Fruit fly (Drosophila melanogaster) whole organism, embryonic: ENCODE measurements around the gene CG17145.

Source experiments
- B-H2 ChIP-seq: fragments of 200-800 bp; sonication (Bioruptor generic); optimal IDR thresholded peaks from 2 replicates; lab custom pipeline; 2018; ENCODE audit warnings: missing biosample characterization, mild to moderate bottlenecking, missing genetic modification characterization
- CG11695 ChIP-seq: fragments of 200-800 bp; sonication (Bioruptor generic); IDR thresholded peaks from 3 replicates; pipeline ENCODE4 v1.3.6; 2022; ENCODE audit warnings: missing biosample characterization, missing genetic modification characterization
- CG12155 ChIP-seq: fragments of 200-800 bp; sonication (Bioruptor generic); optimal IDR thresholded peaks from 3 replicates; lab custom pipeline; 2016; ENCODE audit warnings: missing biosample characterization, missing genetic modification characterization
- CG12769 ChIP-seq: fragments of 200-800 bp; sonication (Bioruptor generic); optimal IDR thresholded peaks from 2 replicates; lab custom pipeline; 2019; ENCODE audit warnings: missing biosample characterization, mild to moderate bottlenecking, missing genetic modification characterization, moderate library complexity
- CG13123 ChIP-seq: fragments of 200-800 bp; sonication (Bioruptor generic); optimal IDR thresholded peaks from 2 replicates; lab custom pipeline; 2016; ENCODE audit warnings: missing biosample characterization, missing genetic modification characterization
- CG14441 ChIP-seq: fragments of 200-800 bp; sonication (Bioruptor generic); IDR thresholded peaks from 2 replicates; pipeline ENCODE4 v1.3.6; 2022; ENCODE audit warnings: missing biosample characterization, missing genetic modification characterization
- CG14667 ChIP-seq: fragments of 200-800 bp; sonication (Bioruptor generic); IDR thresholded peaks from 2 replicates; pipeline ENCODE4 v1.3.6; 2022; ENCODE audit warnings: missing biosample characterization, missing genetic modification characterization
- CG14710 ChIP-seq: fragments of 200-800 bp; sonication (Bioruptor generic); optimal IDR thresholded peaks from 3 replicates; lab custom pipeline; 2019; ENCODE audit warnings: missing biosample characterization, mild to moderate bottlenecking, missing genetic modification characterization, moderate library complexity
- CG15011 ChIP-seq: fragments of 200-800 bp; sonication (Bioruptor generic); optimal IDR thresholded peaks from 3 replicates; lab custom pipeline; 2018; ENCODE audit warnings: missing biosample characterization, mild to moderate bottlenecking, missing genetic modification characterization
- CG15696 ChIP-seq: fragments of 200-800 bp; sonication (Bioruptor generic); optimal IDR thresholded peaks from 2 replicates; lab custom pipeline; 2019; ENCODE audit warnings: missing biosample characterization, mild to moderate bottlenecking, missing genetic modification characterization, moderate library complexity
- CG17328 ChIP-seq: fragments of 200-800 bp; sonication (Bioruptor generic); IDR thresholded peaks from 2 replicates; pipeline ENCODE4 v1.3.6; 2022; ENCODE audit warnings: missing biosample characterization, missing genetic modification characterization
- CG17361 ChIP-seq: fragments of 200-800 bp; sonication (Bioruptor generic); IDR thresholded peaks from 3 replicates; pipeline ENCODE4 v1.3.6; 2022; ENCODE audit warnings: missing biosample characterization, missing genetic modification characterization
- CG3281 ChIP-seq: fragments of 200-800 bp; sonication (Bioruptor generic); optimal IDR thresholded peaks from 3 replicates; lab custom pipeline; 2017; ENCODE audit warnings: missing biosample characterization, mild to moderate bottlenecking, missing genetic modification characterization
- CG3407 ChIP-seq: fragments of 200-800 bp; sonication (Bioruptor generic); optimal IDR thresholded peaks from 2 replicates; lab custom pipeline; 2018; ENCODE audit warnings: missing biosample characterization, mild to moderate bottlenecking, missing genetic modification characterization
- CG7928 ChIP-seq: fragments of 200-800 bp; sonication (Bioruptor generic); optimal IDR thresholded peaks from 2 replicates; lab custom pipeline; 2017; ENCODE audit warnings: missing biosample characterization, mild to moderate bottlenecking, missing genetic modification characterization
- CG7987 ChIP-seq: fragments of 200-800 bp; sonication (Bioruptor generic); optimal IDR thresholded peaks from 2 replicates; lab custom pipeline; 2018; ENCODE audit warnings: missing biosample characterization, mild to moderate bottlenecking, missing genetic modification characterization, moderate library complexity
- CG8388 ChIP-seq: fragments of 200-800 bp; sonication (Bioruptor generic); optimal IDR thresholded peaks from 2 replicates; lab custom pipeline; 2019; ENCODE audit warnings: missing biosample characterization, mild to moderate bottlenecking, missing genetic modification characterization, moderate library complexity
- CG8924 ChIP-seq: fragments of 200-800 bp; optimal IDR thresholded peaks from 3 replicates; lab custom pipeline; 2019; ENCODE audit warnings: missing biosample characterization, mild to moderate bottlenecking, missing genetic modification characterization, moderate library complexity
- CG9437 ChIP-seq: fragments of 200-800 bp; sonication (Bioruptor generic); optimal IDR thresholded peaks from 2 replicates; lab custom pipeline; 2018; ENCODE audit warnings: missing biosample characterization, mild to moderate bottlenecking, missing genetic modification characterization
- CG9932 ChIP-seq: fragments of 200-800 bp; sonication (Bioruptor generic); IDR thresholded peaks from 2 replicates; pipeline ENCODE4 v1.3.6; 2022; ENCODE audit warnings: missing biosample characterization, missing genetic modification characterization
- Chrac-16 ChIP-seq: fragments of 200-800 bp; sonication (Bioruptor generic); optimal IDR thresholded peaks from 3 replicates; lab custom pipeline; 2016; ENCODE audit warnings: missing biosample characterization, missing genetic modification characterization
- Dll ChIP-seq: fragments of 200-800 bp; sonication (Bioruptor generic); IDR thresholded peaks from 4 replicates; pipeline ENCODE4 v1.3.6; 2022; ENCODE audit warnings: missing biosample characterization, missing genetic modification characterization; ENCODE audit not compliant: partially characterized antibody
- Drgx ChIP-seq: fragments of 200-800 bp; sonication (Bioruptor generic); IDR thresholded peaks from 2 replicates; pipeline ENCODE4 v1.3.6; 2022; ENCODE audit warnings: missing biosample characterization, missing genetic modification characterization
- Fer1 ChIP-seq: fragments of 200-800 bp; sonication (Bioruptor generic); optimal IDR thresholded peaks from 2 replicates; lab custom pipeline; 2017; ENCODE audit warnings: missing biosample characterization, mild to moderate bottlenecking, missing genetic modification characterization
- HLH4C ChIP-seq: fragments of 200-800 bp; sonication (Bioruptor generic); IDR thresholded peaks from 3 replicates; pipeline ENCODE4 v1.3.6; 2022; ENCODE audit warnings: missing biosample characterization, missing genetic modification characterization; ENCODE audit not compliant: partially characterized antibody
- HLHmδ ChIP-seq: fragments of 200-800 bp; sonication (Bioruptor generic); optimal IDR thresholded peaks from 2 replicates; lab custom pipeline; 2018; ENCODE audit warnings: missing biosample characterization, mild to moderate bottlenecking, missing genetic modification characterization, moderate library complexity
- Hsf ChIP-seq: fragments of 200-800 bp; sonication (Bioruptor generic); optimal IDR thresholded peaks from 3 replicates; lab custom pipeline; 2016; ENCODE audit warnings: missing biosample characterization, missing genetic modification characterization
- Neu2 ChIP-seq: fragments of 200-800 bp; sonication (Bioruptor generic); optimal IDR thresholded peaks from 3 replicates; lab custom pipeline; 2016; ENCODE audit warnings: missing biosample characterization, missing genetic modification characterization, borderline replicate concordance
- NfI ChIP-seq: fragments of 200-800 bp; sonication (Bioruptor generic); optimal IDR thresholded peaks from 3 replicates; lab custom pipeline; 2018; ENCODE audit warnings: missing biosample characterization, mild to moderate bottlenecking, missing genetic modification characterization, moderate library complexity
- PHDP ChIP-seq: fragments of 200-800 bp; sonication (Bioruptor generic); optimal IDR thresholded peaks from 3 replicates; lab custom pipeline; 2018; ENCODE audit warnings: missing biosample characterization, mild to moderate bottlenecking, missing genetic modification characterization, moderate library complexity
- Rfx ChIP-seq: fragments of 200-800 bp; sonication (Bioruptor generic); IDR thresholded peaks from 2 replicates; pipeline ENCODE4 v1.3.6; 2022; ENCODE audit warnings: missing biosample characterization, missing genetic modification characterization
- Rx ChIP-seq: fragments of 200-800 bp; sonication (Bioruptor generic); IDR thresholded peaks from 2 replicates; pipeline ENCODE4 v1.3.6; 2022; ENCODE audit warnings: missing biosample characterization, missing genetic modification characterization
- btn ChIP-seq: fragments of 200-800 bp; sonication (Bioruptor generic); optimal IDR thresholded peaks from 2 replicates; lab custom pipeline; 2016; ENCODE audit warnings: missing biosample characterization, missing genetic modification characterization
- dysf ChIP-seq: fragments of 200-800 bp; sonication (Bioruptor generic); IDR thresholded peaks from 3 replicates; pipeline ENCODE4 v1.3.6; 2022; ENCODE audit warnings: missing biosample characterization, missing genetic modification characterization
- exex ChIP-seq: fragments of 200-800 bp; sonication (Bioruptor generic); optimal IDR thresholded peaks from 4 replicates; lab custom pipeline; 2018; ENCODE audit warnings: missing biosample characterization, mild to moderate bottlenecking, missing genetic modification characterization, moderate library complexity
- fd64A ChIP-seq: fragments of 200-800 bp; sonication (Bioruptor generic); optimal IDR thresholded peaks from 3 replicates; lab custom pipeline; 2018; ENCODE audit warnings: missing biosample characterization, mild to moderate bottlenecking, missing genetic modification characterization
- gfzf ChIP-seq: fragments of 200-800 bp; sonication (Bioruptor generic); optimal IDR thresholded peaks from 2 replicates; lab custom pipeline; 2016; ENCODE audit warnings: missing biosample characterization, mild to moderate bottlenecking, missing genetic modification characterization, moderate library complexity
- grau ChIP-seq: fragments of 200-800 bp; optimal IDR thresholded peaks from 3 replicates; lab custom pipeline; 2019; ENCODE audit warnings: missing biosample characterization, mild to moderate bottlenecking, missing genetic modification characterization, moderate library complexity
- gsb ChIP-seq: fragments of 200-800 bp; sonication (Bioruptor generic); IDR thresholded peaks from 2 replicates; pipeline ENCODE4 v1.3.6; 2022; ENCODE audit warnings: missing biosample characterization, missing genetic modification characterization
- lov ChIP-seq, 2 experiments: fragments of 200-800 bp in 1 of 2; fragments of >200 bp in 1 of 2; sonication (Bioruptor generic) in 1 of 2; IDR thresholded peaks in 1 of 2; optimal IDR thresholded peaks in 1 of 2; 2 replicates in 1 of 2; 3 replicates in 1 of 2; pipeline versions ENCODE4 v1.3.6 to Lab custom; 2017 to 2022; ENCODE audit warnings: missing biosample characterization in 1 of 2, missing genetic modification characterization in 1 of 2
- pan ChIP-seq, 4 experiments: fragments of >200 bp in 3 of 4; fragments of 200-800 bp in 1 of 4; sonication (Bioruptor generic) in 1 of 4; optimal IDR thresholded peaks in 3 of 4; IDR thresholded peaks in 1 of 4; 2 replicates each; pipeline versions ENCODE4 v1.3.6 to Lab custom; 2017 to 2022; ENCODE audit warnings: missing biosample characterization in 2 of 4, missing genetic modification characterization in 2 of 4, mixed read lengths in 1 of 4
- sisA ChIP-seq: fragments of 200-800 bp; sonication (Bioruptor generic); IDR thresholded peaks from 2 replicates; pipeline ENCODE4 v1.3.6; 2022; ENCODE audit warnings: missing biosample characterization, missing genetic modification characterization
- sob ChIP-seq: fragments of 200-800 bp; sonication (Bioruptor generic); IDR thresholded peaks from 2 replicates; pipeline ENCODE4 v1.3.6; 2022; ENCODE audit warnings: missing biosample characterization, missing genetic modification characterization
- stc ChIP-seq: fragments of 200-800 bp; sonication (Bioruptor generic); IDR thresholded peaks from 2 replicates; pipeline ENCODE4 v1.3.6; 2022; ENCODE audit warnings: missing biosample characterization, missing genetic modification characterization
- sug ChIP-seq: fragments of 200-800 bp; optimal IDR thresholded peaks from 2 replicates; lab custom pipeline; 2019; ENCODE audit warnings: missing biosample characterization, mild to moderate bottlenecking, missing genetic modification characterization, moderate library complexity
- wor ChIP-seq: fragments of 200-800 bp; sonication (Bioruptor generic); IDR thresholded peaks from 2 replicates; pipeline ENCODE4 v1.3.6; 2022; ENCODE audit warnings: missing biosample characterization, missing genetic modification characterization

The CG17145 gene

DNA sequence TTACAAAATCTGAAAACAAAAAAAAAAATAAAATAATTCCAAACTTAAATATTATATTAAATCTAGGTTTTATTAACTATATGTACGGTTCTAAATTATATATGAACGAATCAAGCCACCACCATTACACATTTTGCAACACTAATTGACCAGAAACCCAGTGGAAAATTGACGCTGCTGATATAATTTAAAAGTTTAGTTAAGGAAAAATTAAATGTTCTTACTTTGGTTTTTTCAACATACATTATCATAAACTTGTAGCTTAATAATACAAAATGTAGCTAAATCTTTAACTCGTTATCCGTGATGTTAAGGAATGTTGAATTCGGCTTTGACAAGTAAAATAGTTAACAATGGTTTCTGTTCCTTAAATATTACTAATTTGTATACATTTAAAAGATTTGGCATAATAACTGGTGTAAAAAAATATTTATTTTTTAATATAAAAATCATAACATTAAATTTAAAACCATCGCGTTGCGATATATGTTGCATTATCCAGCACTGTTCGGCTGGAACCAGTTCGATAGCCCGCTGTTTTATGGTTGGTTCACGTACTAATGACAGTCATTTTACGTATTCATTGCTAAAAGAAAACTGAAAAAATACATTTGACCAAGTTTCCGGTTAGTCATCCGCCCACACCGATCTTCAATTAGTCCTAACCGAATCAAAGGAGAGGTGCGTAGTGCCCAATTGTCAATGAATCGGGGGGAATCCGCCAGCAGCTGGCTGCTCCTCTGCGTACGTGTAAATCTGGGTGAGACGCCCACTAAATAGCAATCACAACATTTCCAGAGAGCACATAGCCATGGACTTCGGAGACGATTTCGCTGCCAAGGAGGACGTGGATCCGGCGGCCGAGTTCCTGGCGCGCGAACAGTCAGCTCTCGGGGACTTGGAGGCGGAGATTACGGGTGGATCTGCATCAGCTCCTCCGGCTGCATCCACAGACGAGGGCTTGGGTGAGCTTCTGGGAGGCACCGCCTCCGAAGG lies 20.7 kb downstream of the CG17145 start (continued):
- TF ChIP-seq sob (GFP tag; lab: Robert Waterston, UW) (peak; percentile 66), HLHmδ (GFP tag; lab: Kevin White, UChicago) (no peak), CG11695 (GFP tag; lab: Robert Waterston, UW) (peak; percentile 49; the same call in 2 of the 3 replicates), CG15696 (tag; lab: Kevin White, UChicago) (no peak), CG13123 (GFP tag; lab: Kevin White, UChicago) (peak; percentile 4), Drgx (no peak; the same call in 1 of the 2 replicates), grau (tag; lab: Kevin White, UChicago) (peak; percentile 71), CG9932 (peak; percentile 85), NfI (GFP tag; lab: Kevin White, UChicago) (peak; percentile 71), PHDP (peak; percentile 73), CG17361 (peak; percentile 80), Neu2 (GFP tag; lab: Kevin White, UChicago) (peak; percentile 55), exex (tag; lab: Kevin White, UChicago) (no peak), CG14441 (GFP tag; lab: Robert Waterston, UW) (peak; percentile 77), CG12155 (GFP tag; lab: Kevin White, UChicago) (peak; percentile 62), CG8924 (tag; lab: Kevin White, UChicago) (peak; percentile 64), Rfx (GFP tag; lab: Robert Waterston, UW) (peak; percentile 63), Chrac-16 (GFP tag; lab: Kevin White, UChicago) (peak; percentile 53), HLH4C (GFP tag; lab: Robert Waterston, UW) (peak; percentile 59; the same call in 1 of the 3 replicates), Rx (0 out of 2 replicates have a peak, but pooled peaks have one; percentile 23), Hsf (GFP tag; lab: Kevin White, UChicago) (peak; percentile 25), CG7928 (peak; percentile 21), sug (tag; lab: Kevin White, UChicago) (peak; percentile 57), Dll (GFP tag; lab: Robert Waterston, UW) (peak; percentile 79), dysf (peak; percentile 56; the same call in 2 of the 3 replicates), CG9437 (GFP tag; lab: Kevin White, UChicago) (peak; percentile 97), CG3281 (GFP tag; lab: Kevin White, UChicago) (peak; percentile 64), CG14667 (GFP tag; lab: Robert Waterston, UW) (peak; percentile 62), CG12769 (tag; lab: Kevin White, UChicago) (no peak), gfzf (GFP tag; lab: Kevin White, UChicago) (no peak), B-H2 (GFP tag; lab: Kevin White, UChicago) (peak; percentile 39), CG3407 (GFP tag; lab: Kevin White, UChicago) (no peak), btn (no peak), lov (optimal IDR thresholded peaks at IDR 0.05; lab: Kevin White, UChicago) (no peak), lov (GFP tag; IDR thresholded peaks at IDR 0.05; lab: Robert Waterston, UW) (0 out of 3 replicates have a peak, but pooled peaks have one; percentile 42), CG7987 (GFP tag; lab: Kevin White, UChicago) (no peak), CG14710 (tag; lab: Kevin White, UChicago) (peak; percentile 48), CG17328 (GFP tag; lab: Robert Waterston, UW) (peak; percentile 22; the same call in 1 of the 2 replicates), stc (GFP tag; lab: Robert Waterston, UW) (peak; percentile 59), CG15011 (GFP tag; lab: Kevin White, UChicago) (no peak), sisA (GFP tag; lab: Robert Waterston, UW) (0 out of 2 replicates have a peak, but pooled peaks have one; percentile 34), fd64A (GFP tag; lab: Kevin White, UChicago) (no peak), pan (optimal IDR thresholded peaks at IDR 0.05; lab: Kevin White, UChicago) (no peak), pan (GFP tag; optimal IDR thresholded peaks at IDR 0.05 in 1 of 2, IDR thresholded peaks at IDR 0.05 in 1 of 2) (peak in 1 of 2 experiments; percentile 68), CG8388 (GFP tag; lab: Kevin White, UChicago) (peak; percentile 30), gsb (GFP tag; lab: Robert Waterston, UW) (0 out of 2 replicates have a peak, but pooled peaks have one; percentile 5), Fer1 (GFP tag; lab: Kevin White, UChicago) (peak; percentile 50), wor (GFP tag; lab: Robert Waterston, UW) (peak; percentile 34; the same call in 1 of the 2 replicates)
